Fruit fly (Drosophila melanogaster) whole organism, embryonic: ENCODE data around the gene CG42763.

Source experiments
- Blimp-1 ChIP-seq: fragments of 200-800 bp; sonication (Bioruptor generic); optimal IDR thresholded peaks from 3 replicates; lab custom pipeline; 2018; ENCODE audit warnings: missing biosample characterization, missing genetic modification characterization, mild to moderate bottlenecking, moderate library complexity, missing genetic modification reagents
- BtbVII ChIP-seq: fragments of 200-800 bp; sonication (Bioruptor generic); optimal IDR thresholded peaks from 3 replicates; lab custom pipeline; 2017; ENCODE audit warnings: missing biosample characterization, mild to moderate bottlenecking, missing genetic modification characterization
- Bteb2 ChIP-seq: fragments of 200-800 bp; sonication (Bioruptor generic); optimal IDR thresholded peaks from 2 replicates; lab custom pipeline; 2016; ENCODE audit warnings: missing biosample characterization, missing genetic modification characterization
- CG10431 ChIP-seq: fragments of 200-800 bp; sonication (Bioruptor generic); optimal IDR thresholded peaks from 3 replicates; lab custom pipeline; 2018; ENCODE audit warnings: missing biosample characterization, mild to moderate bottlenecking, missing genetic modification characterization
- CG11093 ChIP-seq: fragments of 200-800 bp; sonication (Bioruptor generic); IDR thresholded peaks from 3 replicates; pipeline ENCODE4 v1.3.6; 2022; ENCODE audit warnings: missing biosample characterization, missing genetic modification characterization
- CG14860 ChIP-seq: fragments of 200-800 bp; sonication (Bioruptor generic); IDR thresholded peaks from 3 replicates; pipeline ENCODE4 v1.3.6; 2022; ENCODE audit warnings: missing biosample characterization, missing genetic modification characterization; ENCODE audit not compliant: partially characterized antibody
- CG16815 ChIP-seq: fragments of 200-800 bp; sonication (Bioruptor generic); optimal IDR thresholded peaks from 3 replicates; lab custom pipeline; 2017; ENCODE audit warnings: missing biosample characterization, mild to moderate bottlenecking, missing genetic modification characterization
- CG17612 ChIP-seq: fragments of 200-800 bp; sonication (Bioruptor generic); IDR thresholded peaks from 2 replicates; pipeline ENCODE4 v1.3.6; 2022; ENCODE audit warnings: missing biosample characterization, missing genetic modification characterization
- CG17829 ChIP-seq: fragments of 200-800 bp; optimal IDR thresholded peaks from 2 replicates; lab custom pipeline; 2019; ENCODE audit warnings: missing biosample characterization, mild to moderate bottlenecking, missing genetic modification characterization, moderate library complexity
- CG30020 ChIP-seq: fragments of 200-800 bp; optimal IDR thresholded peaks from 2 replicates; lab custom pipeline; 2019; ENCODE audit warnings: missing biosample characterization, mild to moderate bottlenecking, missing genetic modification characterization, moderate library complexity
- CG34422 ChIP-seq: fragments of 200-800 bp; sonication (Bioruptor generic); IDR thresholded peaks from 3 replicates; pipeline ENCODE4 v1.3.6; 2022; ENCODE audit warnings: missing biosample characterization, missing genetic modification characterization
- CG3847 ChIP-seq: fragments of 200-800 bp; sonication (Bioruptor generic); IDR thresholded peaks from 2 replicates; pipeline ENCODE4 v1.3.6; 2022; ENCODE audit warnings: missing biosample characterization, missing genetic modification characterization
- CG42726 ChIP-seq: fragments of 200-800 bp; sonication (Bioruptor generic); IDR thresholded peaks from 2 replicates; pipeline ENCODE4 v1.3.6; 2022; ENCODE audit warnings: missing biosample characterization, missing genetic modification characterization; ENCODE audit not compliant: partially characterized antibody
- CG4617 ChIP-seq: fragments of 200-800 bp; sonication (Bioruptor generic); optimal IDR thresholded peaks from 3 replicates; lab custom pipeline; 2016; ENCODE audit warnings: missing biosample characterization, missing genetic modification characterization, borderline replicate concordance
- CG5953 ChIP-seq: fragments of 200-800 bp; sonication (Bioruptor generic); IDR thresholded peaks from 2 replicates; pipeline ENCODE4 v1.3.6; 2022; ENCODE audit warnings: missing biosample characterization, missing genetic modification characterization
- CG6272 ChIP-seq: fragments of 200-800 bp; sonication (Bioruptor generic); IDR thresholded peaks from 2 replicates; pipeline ENCODE4 v1.3.6; 2022; ENCODE audit warnings: missing biosample characterization, missing genetic modification characterization
- CG7987 ChIP-seq: fragments of 200-800 bp; sonication (Bioruptor generic); optimal IDR thresholded peaks from 2 replicates; lab custom pipeline; 2018; ENCODE audit warnings: missing biosample characterization, mild to moderate bottlenecking, missing genetic modification characterization, moderate library complexity
- CG8944 ChIP-seq: fragments of 200-800 bp; sonication (Bioruptor generic); optimal IDR thresholded peaks from 3 replicates; lab custom pipeline; 2016; ENCODE audit warnings: missing biosample characterization, missing genetic modification characterization
- CHES-1-like ChIP-seq: fragments of 200-800 bp; sonication (Bioruptor generic); optimal IDR thresholded peaks from 2 replicates; lab custom pipeline; 2016; ENCODE audit warnings: missing biosample characterization, missing genetic modification characterization
- Camta ChIP-seq: fragments of 200-800 bp; sonication (Bioruptor generic); optimal IDR thresholded peaks from 2 replicates; lab custom pipeline; 2016; ENCODE audit warnings: missing biosample characterization, missing genetic modification characterization
- Deaf1 ChIP-seq: fragments of 200-800 bp; optimal IDR thresholded peaks from 3 replicates; lab custom pipeline; 2019; ENCODE audit warnings: missing biosample characterization, mild to moderate bottlenecking, missing genetic modification characterization, moderate library complexity
- Hey ChIP-seq: fragments of 200-800 bp; sonication (Bioruptor generic); optimal IDR thresholded peaks from 3 replicates; lab custom pipeline; 2018; ENCODE audit warnings: missing biosample characterization, mild to moderate bottlenecking, missing genetic modification characterization
- Jarid2 ChIP-seq: fragments of 200-800 bp; sonication (Bioruptor generic); optimal IDR thresholded peaks from 3 replicates; lab custom pipeline; 2017; ENCODE audit warnings: mild to moderate bottlenecking, missing biosample characterization, missing genetic modification reagents, missing genetic modification characterization
- Myb ChIP-seq: fragments of 200-800 bp; sonication (Bioruptor generic); optimal IDR thresholded peaks from 2 replicates; lab custom pipeline; 2016; ENCODE audit warnings: missing biosample characterization, missing genetic modification characterization
- Nf-YA ChIP-seq: fragments of 200-800 bp; sonication (Bioruptor generic); IDR thresholded peaks from 2 replicates; pipeline ENCODE4 v1.3.6; 2022; ENCODE audit warnings: missing biosample characterization, missing genetic modification characterization
- Opbp ChIP-seq: fragments of 200-800 bp; sonication (Bioruptor generic); IDR thresholded peaks from 3 replicates; pipeline ENCODE4 v1.3.6; 2022; ENCODE audit warnings: missing biosample characterization, missing genetic modification characterization; ENCODE audit not compliant: partially characterized antibody
- Poxn ChIP-seq: fragments of 200-800 bp; sonication (Bioruptor generic); IDR thresholded peaks from 2 replicates; pipeline ENCODE4 v1.3.6; 2022; ENCODE audit warnings: missing biosample characterization, missing genetic modification characterization
- Sry-δ ChIP-seq: fragments of 200-800 bp; sonication (Bioruptor generic); optimal IDR thresholded peaks from 2 replicates; lab custom pipeline; 2016; ENCODE audit warnings: missing biosample characterization, missing genetic modification characterization
- Ssrp ChIP-seq: fragments of 200-800 bp; sonication (Bioruptor generic); optimal IDR thresholded peaks from 2 replicates; lab custom pipeline; 2018; ENCODE audit warnings: missing biosample characterization, mild to moderate bottlenecking, missing genetic modification characterization, moderate library complexity
- Stat92E ChIP-seq, 3 experiments: fragments of >200 bp in 2 of 3; fragments of 200-800 bp in 1 of 3; sonication (Bioruptor generic) in 1 of 3; optimal IDR thresholded peaks; 2 replicates each; lab custom pipeline; 2017 to 2019; ENCODE audit warnings: missing biosample characterization in 3 of 3, missing genetic modification characterization in 3 of 3, mild to moderate bottlenecking in 1 of 3, moderate library complexity in 1 of 3
- Vsx1 ChIP-seq: fragments of 200-800 bp; sonication (Bioruptor generic); optimal IDR thresholded peaks from 2 replicates; lab custom pipeline; 2017; ENCODE audit warnings: missing biosample characterization, mild to moderate bottlenecking, missing genetic modification characterization, missing genetic modification reagents
- Xrp1 ChIP-seq: fragments of 200-800 bp; sonication (Bioruptor generic); IDR thresholded peaks from 2 replicates; pipeline ENCODE4 v1.3.6; 2022; ENCODE audit warnings: missing biosample characterization, missing genetic modification characterization
- cg ChIP-seq: fragments of 200-800 bp; sonication (Bioruptor generic); optimal IDR thresholded peaks from 3 replicates; lab custom pipeline; 2019; ENCODE audit warnings: missing biosample characterization, mild to moderate bottlenecking, missing genetic modification characterization, moderate library complexity
- chm ChIP-seq: fragments of 200-800 bp; sonication (Bioruptor generic); IDR thresholded peaks from 2 replicates; pipeline ENCODE4 v1.3.6; 2022; ENCODE audit warnings: missing biosample characterization, missing genetic modification characterization
- dati ChIP-seq: fragments of 200-800 bp; sonication (Bioruptor generic); IDR thresholded peaks from 2 replicates; pipeline ENCODE4 v1.3.6; 2022; ENCODE audit warnings: missing biosample characterization, missing genetic modification characterization
- dysf ChIP-seq: fragments of 200-800 bp; sonication (Bioruptor generic); IDR thresholded peaks from 3 replicates; pipeline ENCODE4 v1.3.6; 2022; ENCODE audit warnings: missing biosample characterization, missing genetic modification characterization
- gem ChIP-seq: fragments of 200-800 bp; sonication (Bioruptor generic); optimal IDR thresholded peaks from 2 replicates; lab custom pipeline; 2019; ENCODE audit warnings: missing biosample characterization, mild to moderate bottlenecking, missing genetic modification characterization, moderate library complexity
- lab ChIP-seq: fragments of 200-800 bp; sonication (Bioruptor generic); optimal IDR thresholded peaks from 3 replicates; lab custom pipeline; 2017; ENCODE audit warnings: missing biosample characterization, missing genetic modification characterization, mild to moderate bottlenecking, moderate library complexity, missing genetic modification reagents
- lov ChIP-seq, 2 experiments: fragments of 200-800 bp in 1 of 2; fragments of >200 bp in 1 of 2; sonication (Bioruptor generic) in 1 of 2; IDR thresholded peaks in 1 of 2; optimal IDR thresholded peaks in 1 of 2; 2 replicates in 1 of 2; 3 replicates in 1 of 2; pipeline versions ENCODE4 v1.3.6 to Lab custom; 2017 to 2022; ENCODE audit warnings: missing biosample characterization in 1 of 2, missing genetic modification characterization in 1 of 2
- oc ChIP-seq: fragments of 200-800 bp; sonication (Bioruptor generic); optimal IDR thresholded peaks from 2 replicates; lab custom pipeline; 2018; ENCODE audit warnings: missing biosample characterization, mild to moderate bottlenecking, missing genetic modification characterization, moderate library complexity
- otp ChIP-seq: fragments of 200-800 bp; sonication (Bioruptor generic); IDR thresholded peaks from 3 replicates; pipeline ENCODE4, ENCODE4 v1.3.6; 2022; ENCODE audit warnings: missing biosample characterization, missing genetic modification characterization
- pan ChIP-seq, 4 experiments: fragments of >200 bp in 3 of 4; fragments of 200-800 bp in 1 of 4; sonication (Bioruptor generic) in 1 of 4; optimal IDR thresholded peaks in 3 of 4; IDR thresholded peaks in 1 of 4; 2 replicates each; pipeline versions ENCODE4 v1.3.6 to Lab custom; 2017 to 2022; ENCODE audit warnings: missing biosample characterization in 2 of 4, missing genetic modification characterization in 2 of 4, mixed read lengths in 1 of 4
- pho ChIP-seq: fragments of 200-800 bp; sonication (Bioruptor generic); optimal IDR thresholded peaks from 2 replicates; lab custom pipeline; 2016; ENCODE audit warnings: missing biosample characterization, missing genetic modification characterization
- sisA ChIP-seq: fragments of 200-800 bp; sonication (Bioruptor generic); IDR thresholded peaks from 2 replicates; pipeline ENCODE4 v1.3.6; 2022; ENCODE audit warnings: missing biosample characterization, missing genetic modification characterization
- sqz ChIP-seq: fragments of 200-800 bp; sonication (Bioruptor generic); optimal IDR thresholded peaks from 3 replicates; lab custom pipeline; 2018; ENCODE audit warnings: missing biosample characterization, mild to moderate bottlenecking, missing genetic modification characterization
- toy ChIP-seq: fragments of 200-800 bp; sonication (Bioruptor generic); IDR thresholded peaks from 2 replicates; pipeline ENCODE4 v1.3.6; 2022; ENCODE audit warnings: missing biosample characterization, missing genetic modification characterization
- usp ChIP-seq: fragments of >200 bp; optimal IDR thresholded peaks from 2 replicates; lab custom pipeline; 2017; ENCODE audit warnings: missing biosample characterization, missing genetic modification characterization
- vfl ChIP-seq: fragments of 200-800 bp; sonication (Bioruptor generic); optimal IDR thresholded peaks from 2 replicates; lab custom pipeline; 2016; ENCODE audit warnings: missing biosample characterization, missing genetic modification characterization
- wor ChIP-seq: fragments of 200-800 bp; sonication (Bioruptor generic); IDR thresholded peaks from 2 replicates; pipeline ENCODE4 v1.3.6; 2022; ENCODE audit warnings: missing biosample characterization, missing genetic modification characterization

The CG42763 gene

DNA sequence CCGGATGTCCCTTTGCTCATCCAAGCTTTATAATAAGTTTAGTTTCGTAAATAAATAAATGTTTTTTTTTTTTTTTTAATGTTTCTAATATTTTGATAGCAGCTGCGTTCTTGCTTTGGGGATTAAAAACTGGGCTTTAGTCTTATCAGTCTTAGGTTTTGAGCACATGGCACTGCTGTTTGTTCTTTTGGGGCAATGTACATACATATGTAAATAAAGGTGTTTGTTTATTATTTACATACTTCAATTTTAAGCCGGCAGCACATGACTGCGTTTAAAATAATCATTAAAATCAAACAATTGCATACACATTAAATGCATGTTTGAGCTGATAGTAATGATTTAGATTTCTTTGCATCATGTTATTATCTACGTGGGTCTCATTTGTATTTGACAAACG, 19.3 kb upstream of the CG42763 start:
- TF ChIP-seq CG3847 (GFP tag; lab: Robert Waterston, UW): no peak
- peak; percentile 87 for TF ChIP-seq oc (tag; lab: Kevin White, UChicago)
- peak; percentile 88 for TF ChIP-seq Blimp-1 (GFP tag; lab: Kevin White, UChicago)
- no peak for TF ChIP-seq cg
- no peak for TF ChIP-seq CG6272 (GFP tag; lab: Robert Waterston, UW)
- TF ChIP-seq CG7987: peak; percentile 88
- TF ChIP-seq CG16815 (GFP tag; lab: Kevin White, UChicago): peak; percentile 40
- no peak for TF ChIP-seq pan (optimal IDR thresholded peaks at IDR 0.05; lab: Kevin White, UChicago)
- peak in 1 of 2 experiments; percentile 69 for TF ChIP-seq pan (GFP tag; optimal IDR thresholded peaks at IDR 0.05 in 1 of 2, IDR thresholded peaks at IDR 0.05 in 1 of 2)
- no peak for TF ChIP-seq Myb (GFP tag; lab: Kevin White, UChicago)
- peak; percentile 85 for TF ChIP-seq gem (tag; lab: Kevin White, UChicago)
- TF ChIP-seq pho (GFP tag; lab: Kevin White, UChicago): no peak
- peak; percentile 39 for TF ChIP-seq CG4617
- TF ChIP-seq Bteb2 (GFP tag; lab: Kevin White, UChicago): peak; percentile 54
- no peak for TF ChIP-seq toy
- TF ChIP-seq Deaf1 (tag; lab: Kevin White, UChicago): no peak
- TF ChIP-seq sisA: no peak
- no peak; the same call in 2 of the 3 replicates for TF ChIP-seq CG34422 (GFP tag; lab: Robert Waterston, UW)
- no peak for TF ChIP-seq CG42726 (GFP tag; lab: Robert Waterston, UW)
- TF ChIP-seq Vsx1 (GFP tag; lab: Kevin White, UChicago): peak; percentile 85
- TF ChIP-seq CG17612 (GFP tag; lab: Robert Waterston, UW): 0 out of 2 replicates have a peak, but pooled peaks have one; percentile 27
- TF ChIP-seq CG5953 (GFP tag; lab: Robert Waterston, UW): peak; percentile 71; the same call in 1 of the 2 replicates
- peak; percentile 8 for TF ChIP-seq CG30020 (tag; lab: Kevin White, UChicago)
- peak; percentile 59 for TF ChIP-seq CHES-1-like (GFP tag; lab: Kevin White, UChicago)
- no peak for TF ChIP-seq lov (optimal IDR thresholded peaks at IDR 0.05; lab: Kevin White, UChicago)
- TF ChIP-seq lov (GFP tag; IDR thresholded peaks at IDR 0.05; lab: Robert Waterston, UW): peak; percentile 90
- peak; percentile 59 for TF ChIP-seq Nf-YA (GFP tag; lab: Robert Waterston, UW)
- no peak for TF ChIP-seq usp (GFP tag; lab: Kevin White, UChicago)
- TF ChIP-seq Sry-δ (GFP tag; lab: Kevin White, UChicago): peak; percentile 31
- TF ChIP-seq CG10431 (GFP tag; lab: Kevin White, UChicago): peak; percentile 79
- no peak for TF ChIP-seq wor (GFP tag; lab: Robert Waterston, UW)
- TF ChIP-seq chm (GFP tag; lab: Robert Waterston, UW): peak; percentile 92; the same call in 1 of the 2 replicates
- no peak for TF ChIP-seq dati
- TF ChIP-seq CG11093 (GFP tag; lab: Robert Waterston, UW): no peak; the same call in 2 of the 3 replicates
- peak; percentile 29; the same call in 1 of the 3 replicates for TF ChIP-seq dysf
- TF ChIP-seq vfl (GFP tag; lab: Kevin White, UChicago): peak; percentile 3
- peak; percentile 84 for TF ChIP-seq sqz (GFP tag; lab: Kevin White, UChicago)
- TF ChIP-seq CG17829: peak; percentile 61
- TF ChIP-seq lab (GFP tag; lab: Kevin White, UChicago): peak; percentile 88
- TF ChIP-seq Ssrp (tag; lab: Kevin White, UChicago): peak; percentile 51
- peak; percentile 61 for TF ChIP-seq CG8944 (GFP tag; lab: Kevin White, UChicago)
- no peak for TF ChIP-seq Opbp (GFP tag; lab: Robert Waterston, UW)
- TF ChIP-seq otp (GFP tag; lab: Robert Waterston, UW): peak; percentile 86; the same call in 2 of the 3 replicates
- TF ChIP-seq CG14860 (GFP tag; lab: Robert Waterston, UW): no peak
- TF ChIP-seq Poxn (GFP tag; lab: Robert Waterston, UW): no peak
- TF ChIP-seq Xrp1 (GFP tag; lab: Robert Waterston, UW): peak; percentile 90
- peak; percentile 57 for TF ChIP-seq Jarid2
- TF ChIP-seq Camta: peak; percentile 78
- TF ChIP-seq BtbVII (GFP tag; lab: Kevin White, UChicago): peak; percentile 85
- TF ChIP-seq Hey (tag; lab: Kevin White, UChicago): peak; percentile 34
- TF ChIP-seq Stat92E (GFP tag; optimal IDR thresholded peaks at IDR 0.05; lab: Kevin White, UChicago): peak in 1 of 3 experiments; percentile 33
